Worm (Caenorhabditis elegans) whole organism, late embryonic: ENCODE results near the gene mab-3.

Experiments
- C08G9.2 ChIP-seq: sonication (generic microtip); optimal IDR thresholded peaks from 2 replicates; lab custom pipeline; 2016; ENCODE audit warnings: mild to moderate bottlenecking, missing genetic modification characterization, moderate library complexity, missing compliant biosample characterization
- F13H6.1 ChIP-seq: sonication (generic microtip); optimal IDR thresholded peaks from 2 replicates; lab custom pipeline; 2016; ENCODE audit warnings: missing genetic modification characterization, missing compliant biosample characterization
- K02D7.2 ChIP-seq: sonication (generic microtip); optimal IDR thresholded peaks from 2 replicates; lab custom pipeline; 2017; ENCODE audit warnings: mild to moderate bottlenecking, missing genetic modification characterization, missing compliant biosample characterization
- T23F11.4 ChIP-seq: fragments of 200-800 bp; sonication (Bioruptor generic); optimal IDR thresholded peaks from 2 replicates; lab custom pipeline; 2018; ENCODE audit warnings: mild to moderate bottlenecking, missing genetic modification characterization, missing compliant biosample characterization
- Y22D7AL.16 ChIP-seq: sonication (generic microtip); optimal IDR thresholded peaks from 2 replicates; lab custom pipeline; 2016; ENCODE audit warnings: missing genetic modification characterization, missing compliant biosample characterization
- ahr-1 ChIP-seq: sonication (generic microtip); optimal IDR thresholded peaks from 2 replicates; lab custom pipeline; 2016; ENCODE audit warnings: missing genetic modification characterization, missing compliant biosample characterization
- ceh-14 ChIP-seq: sonication (generic microtip); optimal IDR thresholded peaks from 2 replicates; lab custom pipeline; 2016; ENCODE audit warnings: missing genotype, missing genetic modification characterization, missing compliant biosample characterization
- ceh-19 ChIP-seq: fragments of 200-800 bp; sonication (Bioruptor generic); optimal IDR thresholded peaks from 2 replicates; lab custom pipeline; 2018; ENCODE audit warnings: mild to moderate bottlenecking, missing genetic modification characterization, missing compliant biosample characterization
- ceh-2 ChIP-seq: sonication (generic microtip); optimal IDR thresholded peaks from 2 replicates; lab custom pipeline; 2016; ENCODE audit warnings: missing genotype, missing genetic modification characterization, missing compliant biosample characterization
- ceh-22 ChIP-seq: sonication (generic microtip); optimal IDR thresholded peaks from 2 replicates; lab custom pipeline; 2017; ENCODE audit warnings: missing biosample characterization, missing genetic modification characterization
- ceh-24 ChIP-seq: sonication (generic microtip); optimal IDR thresholded peaks from 2 replicates; lab custom pipeline; 2016; ENCODE audit warnings: mild to moderate bottlenecking, missing genetic modification characterization, missing compliant biosample characterization
- ceh-30 ChIP-seq: fragments of 150-350 bp; optimal IDR thresholded peaks from 2 replicates; lab custom pipeline; 2014; ENCODE audit warnings: missing biosample characterization, missing genetic modification characterization
- ceh-45 ChIP-seq: fragments of 200-800 bp; sonication (Bioruptor generic); IDR thresholded peaks from 2 replicates; pipeline ENCODE4 v1.3.6; 2022; ENCODE audit warnings: missing genetic modification reagents, missing genetic modification characterization, missing compliant biosample characterization
- ceh-48 ChIP-seq: sonication (generic microtip); optimal IDR thresholded peaks from 2 replicates; lab custom pipeline; 2016; ENCODE audit warnings: missing genetic modification characterization, inconsistent platforms, missing compliant biosample characterization
- ceh-9 ChIP-seq: sonication (generic microtip); optimal IDR thresholded peaks from 2 replicates; lab custom pipeline; 2016; ENCODE audit warnings: mild to moderate bottlenecking, missing genetic modification characterization, inconsistent platforms, missing compliant biosample characterization
- che-1 ChIP-seq: sonication (generic microtip); optimal IDR thresholded peaks from 2 replicates; lab custom pipeline; 2016; ENCODE audit warnings: mild to moderate bottlenecking, missing genetic modification characterization, missing compliant biosample characterization
- dmd-4 ChIP-seq: sonication (generic microtip); optimal IDR thresholded peaks from 2 replicates; lab custom pipeline; 2016; ENCODE audit warnings: borderline replicate concordance, missing genetic modification characterization, missing compliant biosample characterization
- dve-1 ChIP-seq: sonication (generic microtip); optimal IDR thresholded peaks from 2 replicates; lab custom pipeline; 2017; ENCODE audit warnings: antibody characterized with exemption, mild to moderate bottlenecking, missing genetic modification characterization, missing compliant biosample characterization
- elt-2 ChIP-seq: sonication (generic microtip); optimal IDR thresholded peaks from 2 replicates; lab custom pipeline; 2016; ENCODE audit warnings: missing genetic modification reagents, missing genetic modification characterization, missing compliant biosample characterization
- elt-4 ChIP-seq: sonication (generic microtip); optimal IDR thresholded peaks from 2 replicates; lab custom pipeline; 2016; ENCODE audit warnings: missing genetic modification characterization, missing compliant biosample characterization
- ets-4 ChIP-seq: sonication (generic microtip); optimal IDR thresholded peaks from 2 replicates; lab custom pipeline; 2016; ENCODE audit warnings: missing genetic modification characterization, missing compliant biosample characterization
- eyg-1 ChIP-seq: sonication (generic microtip); optimal IDR thresholded peaks from 2 replicates; lab custom pipeline; 2016; ENCODE audit warnings: missing genotype, missing genetic modification characterization, missing compliant biosample characterization
- fax-1 ChIP-seq: sonication (generic microtip); optimal IDR thresholded peaks from 2 replicates; lab custom pipeline; 2016; ENCODE audit warnings: missing genotype, missing genetic modification characterization, missing compliant biosample characterization
- fkh-10 ChIP-seq: fragments of 150-350 bp; optimal IDR thresholded peaks from 2 replicates; lab custom pipeline; 2014; ENCODE audit warnings: missing biosample characterization, missing genetic modification reagents, missing genetic modification characterization
- fkh-6 ChIP-seq: sonication (generic microtip); optimal IDR thresholded peaks from 2 replicates; lab custom pipeline; 2016; ENCODE audit warnings: missing genetic modification characterization, missing compliant biosample characterization
- hlh-13 ChIP-seq: fragments of 200-800 bp; sonication (Bioruptor generic); optimal IDR thresholded peaks from 2 replicates; lab custom pipeline; 2018; ENCODE audit warnings: mild to moderate bottlenecking, missing genetic modification characterization, missing compliant biosample characterization
- hlh-15 ChIP-seq: sonication (generic microtip); optimal IDR thresholded peaks from 2 replicates; lab custom pipeline; 2016; ENCODE audit warnings: missing genetic modification characterization, missing compliant biosample characterization
- hlh-30 ChIP-seq: sonication (generic microtip); optimal IDR thresholded peaks from 2 replicates; lab custom pipeline; 2017; ENCODE audit warnings: antibody characterized with exemption, missing genetic modification characterization, missing compliant biosample characterization; ENCODE audit not compliant: insufficient read depth
- hlh-6 ChIP-seq: sonication (generic microtip); optimal IDR thresholded peaks from 2 replicates; lab custom pipeline; 2016; ENCODE audit warnings: missing genotype, missing genetic modification characterization, missing compliant biosample characterization
- hlh-8 ChIP-seq: sonication (generic microtip); optimal IDR thresholded peaks from 2 replicates; lab custom pipeline; 2016; ENCODE audit warnings: missing genotype, missing genetic modification characterization, missing compliant biosample characterization
- lim-6 ChIP-seq: sonication (generic microtip); optimal IDR thresholded peaks from 2 replicates; lab custom pipeline; 2016; ENCODE audit warnings: missing genetic modification characterization, missing compliant biosample characterization
- lin-11 ChIP-seq: fragments of 200-800 bp; sonication (Bioruptor generic); optimal IDR thresholded peaks from 2 replicates; lab custom pipeline; 2018; ENCODE audit warnings: mild to moderate bottlenecking, missing genetic modification characterization, missing compliant biosample characterization
- madf-2 ChIP-seq: sonication (generic microtip); optimal IDR thresholded peaks from 2 replicates; lab custom pipeline; 2017; ENCODE audit warnings: missing genetic modification characterization, missing compliant biosample characterization
- mec-3 ChIP-seq: sonication (generic microtip); optimal IDR thresholded peaks from 2 replicates; lab custom pipeline; 2016; ENCODE audit warnings: borderline replicate concordance, missing genetic modification characterization, missing compliant biosample characterization
- nhr-11 ChIP-seq: fragments of 150-350 bp; optimal IDR thresholded peaks from 2 replicates; lab custom pipeline; 2014; ENCODE audit warnings: missing biosample characterization, missing genetic modification characterization
- nhr-232 ChIP-seq: sonication (generic microtip); optimal IDR thresholded peaks from 2 replicates; lab custom pipeline; 2016; ENCODE audit warnings: missing genetic modification characterization, missing compliant biosample characterization
- npax-4 ChIP-seq: sonication (generic microtip); optimal IDR thresholded peaks from 2 replicates; lab custom pipeline; 2016; ENCODE audit warnings: missing genetic modification characterization, missing compliant biosample characterization
- odd-2 ChIP-seq: sonication (generic microtip); optimal IDR thresholded peaks from 2 replicates; lab custom pipeline; 2017; ENCODE audit warnings: antibody characterized with exemption, mild to moderate bottlenecking, missing genetic modification characterization, missing compliant biosample characterization
- pax-1 ChIP-seq: fragments of 150-350 bp; optimal IDR thresholded peaks from 2 replicates; lab custom pipeline; 2014; ENCODE audit warnings: missing biosample characterization, missing genetic modification characterization
- pha-2 ChIP-seq: sonication (generic microtip); optimal IDR thresholded peaks from 2 replicates; lab custom pipeline; 2017; ENCODE audit warnings: mild to moderate bottlenecking, missing genetic modification characterization, missing compliant biosample characterization
- pha-4 ChIP-seq: fragments of 150-350 bp; optimal IDR thresholded peaks from 2 replicates; lab custom pipeline; 2018; ENCODE audit warnings: missing biosample characterization, missing genetic modification reagents, missing genetic modification characterization
- pqm-1 ChIP-seq: sonication (generic microtip); optimal IDR thresholded peaks from 2 replicates; lab custom pipeline; 2016; ENCODE audit warnings: missing genetic modification characterization, missing compliant biosample characterization
- ref-2 ChIP-seq: sonication (generic microtip); optimal IDR thresholded peaks from 2 replicates; lab custom pipeline; 2016; ENCODE audit warnings: missing genetic modification characterization, missing compliant biosample characterization
- rnt-1 ChIP-seq: sonication (generic microtip); optimal IDR thresholded peaks from 2 replicates; lab custom pipeline; 2016; ENCODE audit warnings: missing genetic modification characterization, missing compliant biosample characterization
- sox-4 ChIP-seq: sonication (generic microtip); optimal IDR thresholded peaks from 2 replicates; lab custom pipeline; 2017; ENCODE audit warnings: mild to moderate bottlenecking, missing genetic modification characterization, inconsistent platforms, missing compliant biosample characterization
- syd-9 ChIP-seq: sonication (generic microtip); optimal IDR thresholded peaks from 2 replicates; lab custom pipeline; 2016; ENCODE audit warnings: mild to moderate bottlenecking, missing genetic modification characterization, moderate library complexity, missing compliant biosample characterization
- tbx-2 ChIP-seq: sonication (generic microtip); optimal IDR thresholded peaks from 2 replicates; lab custom pipeline; 2016; ENCODE audit warnings: missing genetic modification characterization, missing compliant biosample characterization
- tbx-7 ChIP-seq: sonication (generic microtip); optimal IDR thresholded peaks from 2 replicates; lab custom pipeline; 2016; ENCODE audit warnings: missing genotype, missing genetic modification characterization, missing compliant biosample characterization
- unc-3 ChIP-seq, 2 experiments: fragments of 200-800 bp in 1 of 2; sonication (Bioruptor generic) in 1 of 2; sonication (generic microtip) in 1 of 2; conservative IDR thresholded peaks in 1 of 2; optimal IDR thresholded peaks in 1 of 2; 2 replicates each; pipeline versions ENCODE4 v1.3.6 to Lab custom; 2016 to 2022; ENCODE audit warnings: missing compliant biosample characterization in 2 of 2, missing genetic modification characterization in 2 of 2, missing genetic modification reagents in 1 of 2
- unc-55 ChIP-seq: sonication (generic microtip); optimal IDR thresholded peaks from 2 replicates; lab custom pipeline; 2017; ENCODE audit warnings: missing biosample characterization, missing genetic modification reagents, missing genetic modification characterization
- unc-86 ChIP-seq: sonication (generic microtip); optimal IDR thresholded peaks from 2 replicates; lab custom pipeline; 2016; ENCODE audit warnings: missing genetic modification characterization, missing compliant biosample characterization
- zip-5 ChIP-seq: sonication (generic microtip); optimal IDR thresholded peaks from 2 replicates; lab custom pipeline; 2016; ENCODE audit warnings: missing genetic modification characterization, missing compliant biosample characterization
- ztf-16 ChIP-seq: sonication (generic microtip); optimal IDR thresholded peaks from 2 replicates; lab custom pipeline; 2017; ENCODE audit warnings: missing genetic modification characterization, missing compliant biosample characterization

mab-3 gene

ce11 chrII:9774653-9775052 is 42.7 kb downstream of the mab-3 start:
- TF ChIP-seq tbx-7, result peak; percentile 26
- TF ChIP-seq tbx-2, result peak; percentile 73
- peak; percentile 62 for TF ChIP-seq ceh-9 (tag; lab: Kevin White, UChicago)
- peak; percentile 70 for TF ChIP-seq C08G9.2 (tag; lab: Kevin White, UChicago)
- no peak for TF ChIP-seq ceh-30
- TF ChIP-seq npax-4, result peak; percentile 50
- TF ChIP-seq dve-1 (tag; lab: Kevin White, UChicago), result peak; percentile 83
- no peak for TF ChIP-seq pha-4 (tag; lab: Kevin White, UChicago)
- TF ChIP-seq fkh-6 (tag; lab: Kevin White, UChicago), result peak; percentile 86
- peak; percentile 41 for TF ChIP-seq F13H6.1 (tag; lab: Kevin White, UChicago)
- TF ChIP-seq ref-2 (tag; lab: Kevin White, UChicago), result peak; percentile 73
- peak; percentile 82 for TF ChIP-seq ceh-19
- no peak for TF ChIP-seq elt-4 (tag; lab: Kevin White, UChicago)
- TF ChIP-seq odd-2 (tag; lab: Kevin White, UChicago), result no peak
- TF ChIP-seq hlh-8 (tag; lab: Kevin White, UChicago), result no peak
- TF ChIP-seq rnt-1 (tag; lab: Kevin White, UChicago), result peak; percentile 77
- TF ChIP-seq ets-4 (tag; lab: Kevin White, UChicago), result peak; percentile 45
- peak; percentile 80 for TF ChIP-seq che-1
- TF ChIP-seq pha-2 (tag; lab: Kevin White, UChicago), result peak; percentile 78
- TF ChIP-seq ceh-48, result peak; percentile 66
- no peak for TF ChIP-seq unc-55 (GFP tag; lab: Kevin White, UChicago)
- TF ChIP-seq nhr-11 (tag; lab: Kevin White, UChicago), result no peak
- peak; percentile 39 for TF ChIP-seq pqm-1
- TF ChIP-seq unc-3 (GFP tag; conservative IDR thresholded peaks at IDR 0.05; lab: Robert Waterston, UW), result peak; percentile 63
- peak; percentile 79 for TF ChIP-seq unc-3 (tag; optimal IDR thresholded peaks at IDR 0.05; lab: Kevin White, UChicago)
- no peak for TF ChIP-seq ceh-22 (tag; lab: Kevin White, UChicago)
- peak; percentile 63 for TF ChIP-seq ceh-24 (tag; lab: Kevin White, UChicago)
- TF ChIP-seq ceh-45 (GFP tag; lab: Robert Waterston, UW), result 0 out of 2 replicates have a peak, but pooled peaks have one; percentile 61
- peak; percentile 32 for TF ChIP-seq lim-6 (tag; lab: Kevin White, UChicago)
- TF ChIP-seq fkh-10, result no peak
- peak; percentile 79 for TF ChIP-seq nhr-232 (tag; lab: Kevin White, UChicago)
- no peak for TF ChIP-seq pax-1
- TF ChIP-seq mec-3, result no peak
- peak; percentile 71 for TF ChIP-seq lin-11 (tag; lab: Kevin White, UChicago)
- peak; percentile 79 for TF ChIP-seq sox-4 (tag; lab: Kevin White, UChicago)
- peak; percentile 66 for TF ChIP-seq Y22D7AL.16 (tag; lab: Kevin White, UChicago)
- TF ChIP-seq T23F11.4, result peak; percentile 76
- peak; percentile 43 for TF ChIP-seq zip-5
- peak; percentile 86 for TF ChIP-seq ztf-16
- TF ChIP-seq hlh-30 (tag; lab: Kevin White, UChicago), result peak; percentile 2
- TF ChIP-seq ceh-2 (tag; lab: Kevin White, UChicago), result peak; percentile 76
- TF ChIP-seq K02D7.2 (tag; lab: Kevin White, UChicago), result peak; percentile 50
- TF ChIP-seq eyg-1 (tag; lab: Kevin White, UChicago), result peak; percentile 64
- peak; percentile 90 for TF ChIP-seq elt-2 (tag; lab: Kevin White, UChicago)
- TF ChIP-seq hlh-15 (tag; lab: Kevin White, UChicago), result no peak
- no peak for TF ChIP-seq ahr-1 (tag; lab: Kevin White, UChicago)
- TF ChIP-seq hlh-6, result peak; percentile 84
- TF ChIP-seq syd-9 (tag; lab: Kevin White, UChicago), result peak; percentile 78
- peak; percentile 87 for TF ChIP-seq ceh-14 (tag; lab: Kevin White, UChicago)
- TF ChIP-seq unc-86 (tag; lab: Kevin White, UChicago), result peak; percentile 87
- TF ChIP-seq fax-1, result peak; percentile 68
- peak; percentile 58 for TF ChIP-seq madf-2 (tag; lab: Kevin White, UChicago)
- peak; percentile 71 for TF ChIP-seq dmd-4
- peak; percentile 81 for TF ChIP-seq hlh-13
